Fruit fly (Drosophila melanogaster): ENCODE results near the gene Rpt2.

The Rpt2 gene

DNA sequence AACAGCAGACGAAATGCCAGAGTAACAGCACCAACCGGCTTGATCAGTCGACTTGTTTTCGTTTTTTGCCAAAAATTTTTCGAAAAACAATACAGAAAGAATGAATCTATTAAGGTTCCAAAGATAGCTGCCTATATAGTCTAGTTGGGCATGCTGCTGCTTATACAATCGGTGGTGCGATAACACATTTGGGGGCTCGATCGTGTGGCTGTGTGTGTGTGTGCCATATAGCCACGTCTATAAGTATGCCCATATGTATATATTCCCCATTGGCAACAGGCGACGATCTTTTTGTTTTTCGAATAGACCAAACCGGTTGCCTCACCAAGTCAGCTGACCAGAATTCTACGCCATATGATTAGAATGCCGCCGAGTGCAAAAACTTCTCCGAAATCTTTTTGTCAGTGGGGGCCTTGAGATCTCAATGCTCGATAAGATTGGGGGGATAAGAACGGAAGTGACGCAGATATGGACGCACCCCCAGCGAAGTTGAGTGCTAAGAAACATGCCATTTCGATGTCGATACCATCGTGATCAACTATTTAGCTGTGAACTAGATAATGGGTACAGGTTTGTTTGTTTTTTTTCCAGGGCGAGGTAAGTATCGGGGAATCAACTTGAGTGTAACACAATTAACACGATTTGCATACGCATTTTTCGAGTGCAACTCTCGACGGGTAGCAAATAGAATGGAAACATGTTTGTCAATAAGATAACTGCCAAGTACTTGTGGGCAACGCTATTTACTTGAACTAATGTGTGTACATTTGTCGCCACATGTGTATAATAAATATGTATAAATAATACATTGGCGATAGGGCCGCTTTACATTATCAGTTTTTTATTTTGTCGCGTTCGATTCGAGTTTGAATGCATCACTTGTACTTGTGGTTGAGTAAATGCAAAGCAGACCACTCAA is 8.8 kb upstream of the Rpt2 start (continued):
- TF ChIP-seq emc (GFP tag; optimal IDR thresholded peaks at IDR 0.05) (no peak), kay (GFP tag; optimal IDR thresholded peaks at IDR 0.05) (peak; percentile 59), CG11456 (GFP tag; IDR thresholded peaks at IDR 0.05) (peak; percentile 57; the same call in 1 of the 3 replicates), ab (GFP tag; optimal IDR thresholded peaks at IDR 0.05) (no peak), pros (GFP tag; optimal IDR thresholded peaks at IDR 0.05) (no peak), CG3726 (GFP tag; IDR thresholded peaks at IDR 0.05) (peak; percentile 86; the same call in 2 of the 3 replicates), Atf-2 (GFP tag; optimal IDR thresholded peaks at IDR 0.05) (peak; percentile 44), chm (GFP tag; IDR thresholded peaks at IDR 0.05) (peak; percentile 86; the same call in 1 of the 2 replicates), twi (tag; optimal IDR thresholded peaks at IDR 0.05) (peak; percentile 84), pum (GFP tag; optimal IDR thresholded peaks at IDR 0.05) (peak; percentile 47), CG12236 (GFP tag; optimal IDR thresholded peaks at IDR 0.05) (peak; percentile 83), tll (GFP tag; optimal IDR thresholded peaks at IDR 0.05) (peak in 1 of 2 experiments; percentile 22), pnt (GFP tag; optimal IDR thresholded peaks at IDR 0.05) (peak; percentile 12), Hsf (GFP tag; optimal IDR thresholded peaks at IDR 0.05) (peak; percentile 67), CG8089 (GFP tag; optimal IDR thresholded peaks at IDR 0.05) (peak; percentile 73), Trl (optimal IDR thresholded peaks at IDR 0.05) (no peak), Trl (GFP tag; optimal IDR thresholded peaks at IDR 0.05) (peak; percentile 69), YL-1 (GFP tag; optimal IDR thresholded peaks at IDR 0.05) (peak; percentile 82), da (GFP tag; optimal IDR thresholded peaks at IDR 0.05) (no peak), fd64A (GFP tag; optimal IDR thresholded peaks at IDR 0.05) (peak; percentile 97), CG7839 (tag; optimal IDR thresholded peaks at IDR 0.05) (peak; percentile 58), CG32532 (GFP tag; IDR thresholded peaks at IDR 0.05) (no peak; the same call in 1 of the 2 replicates), TFAM (GFP tag; optimal IDR thresholded peaks at IDR 0.05) (peak; percentile 59), phol (tag; optimal IDR thresholded peaks at IDR 0.05) (peak; percentile 6), Fer2 (tag; optimal IDR thresholded peaks at IDR 0.05) (peak; percentile 70), Ptx1 (GFP tag; IDR thresholded peaks at IDR 0.05) (no peak; the same call in 1 of the 2 replicates), dati (GFP tag; IDR thresholded peaks at IDR 0.05) (no peak), CG4820 (GFP tag; optimal IDR thresholded peaks at IDR 0.05) (peak; percentile 60), BtbVII (GFP tag; optimal IDR thresholded peaks at IDR 0.05) (peak; percentile 72), Sry-δ (GFP tag; optimal IDR thresholded peaks at IDR 0.05) (no peak), sd (tag; optimal IDR thresholded peaks at IDR 0.05) (peak; percentile 60), CG6854 (GFP tag; optimal IDR thresholded peaks at IDR 0.05) (peak; percentile 76), Taf1 (GFP tag; IDR thresholded peaks at IDR 0.05) (no peak; the same call in 1 of the 2 replicates), knrl (GFP tag; IDR thresholded peaks at IDR 0.05; ENCODE audit: partially characterized antibody) (no peak), zen2 (GFP tag; IDR thresholded peaks at IDR 0.05; ENCODE audit: partially characterized antibody) (no peak), CG18599 (GFP tag; optimal IDR thresholded peaks at IDR 0.05) (peak; percentile 83), Asciz (GFP tag; optimal IDR thresholded peaks at IDR 0.05) (peak; percentile 97), HHEX (GFP tag; optimal IDR thresholded peaks at IDR 0.05) (peak; percentile 88), klu (GFP tag; IDR thresholded peaks at IDR 0.05) (no peak), CG7357 (GFP tag; IDR thresholded peaks at IDR 0.05) (no peak), lilli (GFP tag; optimal IDR thresholded peaks at IDR 0.05) (peak; percentile 52), Nf-YC (tag; optimal IDR thresholded peaks at IDR 0.05) (peak; percentile 40), PHDP (tag; optimal IDR thresholded peaks at IDR 0.05) (peak; percentile 85), trem (tag; optimal IDR thresholded peaks at IDR 0.05) (peak; percentile 45), CG30020 (tag; optimal IDR thresholded peaks at IDR 0.05) (peak; percentile 10), nerfin-2 (GFP tag; IDR thresholded peaks at IDR 0.05; ENCODE audit: partially characterized antibody) (no peak), HmgD (GFP tag; optimal IDR thresholded peaks at IDR 0.05) (no peak), ap (GFP tag; IDR thresholded peaks at IDR 0.05) (peak; percentile 29; the same call in 1 of the 2 replicates)

All from whole organism, embryonic.